Worm (Caenorhabditis elegans): ENCODE results near the gene Y73B6BL.23.

DNA sequence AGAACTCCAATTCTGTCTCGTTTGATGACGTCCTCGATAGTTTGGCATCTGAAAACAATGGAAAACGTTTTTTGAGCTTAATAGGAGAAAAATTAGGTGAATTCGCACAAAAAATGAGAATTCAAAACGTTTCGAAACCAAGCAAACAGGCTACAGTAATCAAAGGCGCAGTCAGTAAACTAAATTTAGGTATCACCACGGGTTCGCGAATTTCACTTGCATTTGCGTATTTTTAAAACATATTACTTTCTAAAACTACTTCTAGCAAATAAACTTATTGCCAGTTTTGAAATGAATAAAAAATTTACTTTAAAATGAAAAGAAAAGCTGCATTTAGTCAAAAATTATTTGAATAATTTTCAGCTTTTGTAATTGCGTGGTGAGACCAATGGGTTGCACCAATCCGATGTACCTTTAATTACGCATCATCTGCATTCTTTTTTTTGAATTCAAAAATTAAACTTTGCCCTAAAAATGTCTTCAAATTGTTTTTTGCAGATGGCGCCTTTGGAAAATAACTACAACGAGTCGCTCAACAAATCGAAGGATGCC is at the start of gene Y73B6BL.23, which contains the start of gene htp-2:
- no peak for TF ChIP-seq dve-1 (tag; optimal IDR thresholded peaks at IDR 0.05)
- no peak for TF ChIP-seq lin-11 (tag; optimal IDR thresholded peaks at IDR 0.05)
- no peak for TF ChIP-seq ceh-24 (tag; optimal IDR thresholded peaks at IDR 0.05)
- TF ChIP-seq unc-55 (GFP tag; optimal IDR thresholded peaks at IDR 0.05): no peak
- no peak for TF ChIP-seq madf-2 (tag; optimal IDR thresholded peaks at IDR 0.05)
- TF ChIP-seq unc-42 (tag; optimal IDR thresholded peaks at IDR 0.05): no peak
- no peak for TF ChIP-seq nhr-11 (tag; optimal IDR thresholded peaks at IDR 0.05)
- TF ChIP-seq unc-3 (GFP tag; conservative IDR thresholded peaks at IDR 0.05): no peak
- no peak for TF ChIP-seq unc-3 (tag; optimal IDR thresholded peaks at IDR 0.05)
- TF ChIP-seq F13H6.1 (tag; optimal IDR thresholded peaks at IDR 0.05): no peak
- no peak for TF ChIP-seq nhr-232 (tag; optimal IDR thresholded peaks at IDR 0.05)
- no peak for TF ChIP-seq unc-86 (tag; optimal IDR thresholded peaks at IDR 0.05)
